Fruit fly (Drosophila melanogaster) whole organism, embryonic: ENCODE results near the gene Rrp47.
A peak's percentile ranks its signal among the peaks of the same experiment; 100 is the strongest.

Source experiments
- Asciz ChIP-seq: fragments of 200-800 bp; sonication (Bioruptor generic); optimal IDR thresholded peaks from 2 replicates; lab custom pipeline; 2017; ENCODE audit warnings: missing biosample characterization, mild to moderate bottlenecking, missing genetic modification characterization, missing genetic modification reagents
- B-H1 ChIP-seq: fragments of 200-800 bp; sonication (Bioruptor generic); IDR thresholded peaks from 3 replicates; pipeline ENCODE4 v1.3.6; 2022; ENCODE audit warnings: missing biosample characterization, missing genetic modification characterization
- Blimp-1 ChIP-seq: fragments of 200-800 bp; sonication (Bioruptor generic); optimal IDR thresholded peaks from 3 replicates; lab custom pipeline; 2018; ENCODE audit warnings: missing biosample characterization, missing genetic modification characterization, mild to moderate bottlenecking, moderate library complexity, missing genetic modification reagents
- C15 ChIP-seq: fragments of 200-800 bp; sonication (Bioruptor generic); IDR thresholded peaks from 3 replicates; pipeline ENCODE4 v1.3.6; 2022; ENCODE audit warnings: missing biosample characterization, missing genetic modification characterization
- CG1024 ChIP-seq: fragments of 200-800 bp; sonication (Bioruptor generic); IDR thresholded peaks from 2 replicates; pipeline ENCODE4 v1.3.6; 2022; ENCODE audit warnings: missing biosample characterization, missing genetic modification characterization
- CG10462 ChIP-seq: fragments of 200-800 bp; sonication (Bioruptor generic); optimal IDR thresholded peaks from 2 replicates; lab custom pipeline; 2016; ENCODE audit warnings: missing biosample characterization, missing genetic modification characterization
- CG11085 ChIP-seq: fragments of 200-800 bp; sonication (Bioruptor generic); IDR thresholded peaks from 2 replicates; pipeline ENCODE4 v1.3.6; 2022; ENCODE audit warnings: missing biosample characterization, missing genetic modification characterization
- CG11093 ChIP-seq: fragments of 200-800 bp; sonication (Bioruptor generic); IDR thresholded peaks from 3 replicates; pipeline ENCODE4 v1.3.6; 2022; ENCODE audit warnings: missing biosample characterization, missing genetic modification characterization
- CG11695 ChIP-seq: fragments of 200-800 bp; sonication (Bioruptor generic); IDR thresholded peaks from 3 replicates; pipeline ENCODE4 v1.3.6; 2022; ENCODE audit warnings: missing biosample characterization, missing genetic modification characterization
- CG12744 ChIP-seq: fragments of 200-800 bp; sonication (Bioruptor generic); optimal IDR thresholded peaks from 2 replicates; lab custom pipeline; 2016; ENCODE audit warnings: missing biosample characterization, missing genetic modification characterization
- CG15073 ChIP-seq: fragments of 200-800 bp; sonication (Bioruptor generic); optimal IDR thresholded peaks from 2 replicates; lab custom pipeline; 2016; ENCODE audit warnings: missing biosample characterization, missing genetic modification characterization
- CG1529 ChIP-seq: fragments of 200-800 bp; sonication (Bioruptor generic); optimal IDR thresholded peaks from 3 replicates; lab custom pipeline; 2018; ENCODE audit warnings: missing biosample characterization, missing genetic modification characterization
- CG17186 ChIP-seq: fragments of 200-800 bp; sonication (Bioruptor generic); optimal IDR thresholded peaks from 3 replicates; lab custom pipeline; 2017; ENCODE audit warnings: missing biosample characterization, missing genetic modification reagents, missing genetic modification characterization
- CG17912 ChIP-seq: fragments of 200-800 bp; sonication (Bioruptor generic); optimal IDR thresholded peaks from 2 replicates; lab custom pipeline; 2018; ENCODE audit warnings: missing biosample characterization, mild to moderate bottlenecking, missing genetic modification characterization
- CG18011 ChIP-seq: fragments of 200-800 bp; sonication (Bioruptor generic); optimal IDR thresholded peaks from 2 replicates; lab custom pipeline; 2017; ENCODE audit warnings: missing biosample characterization, missing genetic modification characterization, mild to moderate bottlenecking, moderate library complexity, missing genotype
- CG1832 ChIP-seq: fragments of 200-800 bp; sonication (Bioruptor generic); optimal IDR thresholded peaks from 2 replicates; lab custom pipeline; 2017; ENCODE audit warnings: missing biosample characterization, mild to moderate bottlenecking, missing genetic modification characterization, inconsistent platforms
- CG2678 ChIP-seq: fragments of 200-800 bp; sonication (Bioruptor generic); optimal IDR thresholded peaks from 3 replicates; lab custom pipeline; 2019; ENCODE audit warnings: missing biosample characterization, mild to moderate bottlenecking, missing genetic modification characterization, moderate library complexity
- CG2875 ChIP-seq: fragments of 200-800 bp; sonication (Bioruptor generic); optimal IDR thresholded peaks from 2 replicates; lab custom pipeline; 2017; ENCODE audit warnings: missing biosample characterization, mild to moderate bottlenecking, missing genetic modification characterization, missing genetic modification reagents
- CG30403 ChIP-seq: fragments of 200-800 bp; sonication (Bioruptor generic); optimal IDR thresholded peaks from 3 replicates; lab custom pipeline; 2016; ENCODE audit warnings: missing biosample characterization, missing genetic modification characterization
- CG31388 ChIP-seq: fragments of 200-800 bp; sonication (Bioruptor generic); optimal IDR thresholded peaks from 2 replicates; lab custom pipeline; 2016; ENCODE audit warnings: missing biosample characterization, missing genetic modification characterization
- CG6813 ChIP-seq: fragments of 200-800 bp; sonication (Bioruptor generic); optimal IDR thresholded peaks from 2 replicates; lab custom pipeline; 2017; ENCODE audit warnings: missing biosample characterization, missing genetic modification characterization, mild to moderate bottlenecking, moderate library complexity, missing genetic modification reagents
- CG7271 ChIP-seq: fragments of 200-800 bp; sonication (Bioruptor generic); optimal IDR thresholded peaks from 2 replicates; lab custom pipeline; 2018; ENCODE audit warnings: missing biosample characterization, mild to moderate bottlenecking, missing genetic modification characterization, moderate library complexity
- CG7745 ChIP-seq: fragments of 200-800 bp; sonication (Bioruptor generic); optimal IDR thresholded peaks from 2 replicates; lab custom pipeline; 2018; ENCODE audit warnings: missing biosample characterization, mild to moderate bottlenecking, missing genetic modification characterization, moderate library complexity
- CG8290 ChIP-seq, 3 experiments: fragments of 200-800 bp; sonication (Bioruptor generic); optimal IDR thresholded peaks; 2 replicates each; lab custom pipeline; 2016 to 2019; ENCODE audit warnings: missing biosample characterization in 3 of 3, missing genetic modification characterization in 3 of 3, mild to moderate bottlenecking in 2 of 3, moderate library complexity in 1 of 3
- CG9437 ChIP-seq: fragments of 200-800 bp; sonication (Bioruptor generic); optimal IDR thresholded peaks from 2 replicates; lab custom pipeline; 2018; ENCODE audit warnings: missing biosample characterization, mild to moderate bottlenecking, missing genetic modification characterization
- CoRest ChIP-seq: fragments of 200-800 bp; sonication (Bioruptor generic); optimal IDR thresholded peaks from 3 replicates; lab custom pipeline; 2018; ENCODE audit warnings: missing biosample characterization, mild to moderate bottlenecking, missing genetic modification characterization, moderate library complexity
- D19A ChIP-seq: fragments of 200-800 bp; optimal IDR thresholded peaks from 3 replicates; lab custom pipeline; 2019; ENCODE audit warnings: missing biosample characterization, mild to moderate bottlenecking, missing genetic modification characterization, moderate library complexity
- Dfd ChIP-seq, 2 experiments: fragments of >200 bp; optimal IDR thresholded peaks; 2 replicates each; lab custom pipeline; 2017; ENCODE audit warnings: missing biosample characterization in 2 of 2, missing genetic modification characterization in 2 of 2
- NC2β ChIP-seq: fragments of 200-800 bp; sonication (Bioruptor generic); optimal IDR thresholded peaks from 2 replicates; lab custom pipeline; 2016; ENCODE audit warnings: missing biosample characterization, missing genetic modification characterization
- Oaz ChIP-seq: fragments of 200-800 bp; sonication (Bioruptor generic); IDR thresholded peaks from 2 replicates; pipeline ENCODE4 v1.3.6; 2022; ENCODE audit warnings: missing biosample characterization, missing genetic modification characterization
- Opbp ChIP-seq: fragments of 200-800 bp; sonication (Bioruptor generic); IDR thresholded peaks from 3 replicates; pipeline ENCODE4 v1.3.6; 2022; ENCODE audit warnings: missing biosample characterization, missing genetic modification characterization; ENCODE audit not compliant: partially characterized antibody
- Six4 ChIP-seq: fragments of 200-800 bp; sonication (Bioruptor generic); optimal IDR thresholded peaks from 2 replicates; lab custom pipeline; 2016; ENCODE audit warnings: missing biosample characterization, missing genetic modification characterization
- Spps ChIP-seq: fragments of 200-800 bp; sonication (Bioruptor generic); optimal IDR thresholded peaks from 2 replicates; lab custom pipeline; 2018; ENCODE audit warnings: missing biosample characterization, mild to moderate bottlenecking, missing genetic modification characterization
- ac ChIP-seq: fragments of 200-800 bp; sonication (Bioruptor generic); optimal IDR thresholded peaks from 3 replicates; lab custom pipeline; 2017; ENCODE audit warnings: missing biosample characterization, mild to moderate bottlenecking, missing genetic modification characterization
- amos ChIP-seq: fragments of 200-800 bp; sonication (Bioruptor generic); IDR thresholded peaks from 2 replicates; pipeline ENCODE4 v1.3.6; 2022; ENCODE audit warnings: missing biosample characterization, missing genetic modification characterization; ENCODE audit not compliant: partially characterized antibody
- ash1 ChIP-seq: fragments of 200-800 bp; sonication (Bioruptor generic); optimal IDR thresholded peaks from 2 replicates; lab custom pipeline; 2018; ENCODE audit warnings: missing biosample characterization, mild to moderate bottlenecking, missing genetic modification characterization
- az2 ChIP-seq: fragments of 200-800 bp; sonication (Bioruptor generic); optimal IDR thresholded peaks from 3 replicates; lab custom pipeline; 2016; ENCODE audit warnings: missing biosample characterization, missing genetic modification characterization
- bab2 ChIP-seq: fragments of 200-800 bp; sonication (Bioruptor generic); optimal IDR thresholded peaks from 2 replicates; lab custom pipeline; 2016; ENCODE audit warnings: missing biosample characterization, missing genetic modification characterization
- bbx ChIP-seq: fragments of 200-800 bp; sonication (Bioruptor generic); IDR thresholded peaks from 2 replicates; pipeline ENCODE4 v1.3.6; 2022; ENCODE audit warnings: missing biosample characterization, missing genetic modification characterization; ENCODE audit not compliant: partially characterized antibody
- danr ChIP-seq: fragments of 200-800 bp; sonication (Bioruptor generic); IDR thresholded peaks from 2 replicates; pipeline ENCODE4 v1.3.6; 2022; ENCODE audit warnings: missing biosample characterization, missing genetic modification characterization
- exex ChIP-seq: fragments of 200-800 bp; sonication (Bioruptor generic); optimal IDR thresholded peaks from 4 replicates; lab custom pipeline; 2018; ENCODE audit warnings: missing biosample characterization, mild to moderate bottlenecking, missing genetic modification characterization, moderate library complexity
- fd3F ChIP-seq: fragments of 200-800 bp; sonication (Bioruptor generic); optimal IDR thresholded peaks from 2 replicates; lab custom pipeline; 2018; ENCODE audit warnings: missing biosample characterization, mild to moderate bottlenecking, missing genetic modification characterization, moderate library complexity
- gfzf ChIP-seq: fragments of 200-800 bp; sonication (Bioruptor generic); optimal IDR thresholded peaks from 2 replicates; lab custom pipeline; 2016; ENCODE audit warnings: missing biosample characterization, mild to moderate bottlenecking, missing genetic modification characterization, moderate library complexity
- gsb-n ChIP-seq: fragments of 200-800 bp; sonication (Bioruptor generic); optimal IDR thresholded peaks from 3 replicates; lab custom pipeline; 2018; ENCODE audit warnings: missing biosample characterization, mild to moderate bottlenecking, missing genetic modification characterization
- mirr ChIP-seq: fragments of 200-800 bp; sonication (Bioruptor generic); optimal IDR thresholded peaks from 3 replicates; lab custom pipeline; 2018; ENCODE audit warnings: missing biosample characterization, mild to moderate bottlenecking, missing genetic modification characterization
- oc ChIP-seq: fragments of 200-800 bp; sonication (Bioruptor generic); optimal IDR thresholded peaks from 2 replicates; lab custom pipeline; 2018; ENCODE audit warnings: missing biosample characterization, mild to moderate bottlenecking, missing genetic modification characterization, moderate library complexity
- phol ChIP-seq: fragments of 200-800 bp; sonication (Bioruptor generic); optimal IDR thresholded peaks from 3 replicates; lab custom pipeline; 2018; ENCODE audit warnings: missing biosample characterization, mild to moderate bottlenecking, missing genetic modification characterization, moderate library complexity
- pum ChIP-seq: fragments of 200-800 bp; sonication (Bioruptor generic); optimal IDR thresholded peaks from 2 replicates; lab custom pipeline; 2016; ENCODE audit warnings: missing biosample characterization, missing genetic modification characterization
- toy ChIP-seq: fragments of 200-800 bp; sonication (Bioruptor generic); IDR thresholded peaks from 2 replicates; pipeline ENCODE4 v1.3.6; 2022; ENCODE audit warnings: missing biosample characterization, missing genetic modification characterization
- wdn ChIP-seq: fragments of 200-800 bp; sonication (Bioruptor generic); IDR thresholded peaks from 2 replicates; pipeline ENCODE4 v1.3.6; 2022; ENCODE audit warnings: missing biosample characterization, missing genetic modification characterization
- wor ChIP-seq: fragments of 200-800 bp; sonication (Bioruptor generic); IDR thresholded peaks from 2 replicates; pipeline ENCODE4 v1.3.6; 2022; ENCODE audit warnings: missing biosample characterization, missing genetic modification characterization

Rrp47 gene

DNA sequence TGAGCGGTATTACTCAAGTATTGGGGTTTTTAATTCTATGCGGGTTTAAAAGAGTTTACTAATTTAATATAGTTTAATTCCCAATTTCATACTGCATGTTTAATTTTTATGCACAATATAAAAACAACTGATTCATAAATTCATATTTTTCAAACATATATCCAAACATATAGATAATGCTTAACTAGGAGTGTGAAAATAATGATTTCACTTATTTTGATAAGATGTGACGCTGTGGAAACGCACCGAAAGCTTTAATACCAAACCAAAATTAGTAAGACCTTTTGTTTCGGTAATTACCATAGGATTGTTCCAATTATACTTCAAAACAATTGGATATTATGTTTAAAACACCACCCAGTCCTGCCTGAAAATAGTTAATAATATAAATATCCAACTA lies 38.8 kb downstream of the Rrp47 start, which contains the start of gene Slc25A46a (continued):
- TF ChIP-seq Spps (no peak), CG15073 (GFP tag; lab: Kevin White, UChicago) (no peak), CG10462 (GFP tag; lab: Kevin White, UChicago) (no peak), phol (peak; percentile 37), CG17912 (GFP tag; lab: Kevin White, UChicago) (no peak), CG1832 (GFP tag; lab: Kevin White, UChicago) (no peak), ash1 (GFP tag; lab: Kevin White, UChicago) (no peak), C15 (GFP tag; lab: Robert Waterston, UW) (no peak), B-H1 (GFP tag; lab: Robert Waterston, UW) (no peak), CG7271 (tag; lab: Kevin White, UChicago) (no peak), fd3F (GFP tag; lab: Kevin White, UChicago) (no peak), wdn (GFP tag; lab: Robert Waterston, UW) (no peak), CG1024 (GFP tag; lab: Robert Waterston, UW) (peak; percentile 33; the same call in 1 of the 2 replicates), exex (tag; lab: Kevin White, UChicago) (no peak), Six4 (GFP tag; lab: Kevin White, UChicago) (no peak), mirr (GFP tag; lab: Kevin White, UChicago) (no peak), CG17186 (GFP tag; lab: Kevin White, UChicago) (no peak), CG1529 (no peak), Oaz (GFP tag; lab: Robert Waterston, UW) (no peak), gfzf (peak; percentile 64), wor (GFP tag; lab: Robert Waterston, UW) (no peak), CG11695 (GFP tag; lab: Robert Waterston, UW) (no peak), CG11085 (no peak), CG11093 (GFP tag; lab: Robert Waterston, UW) (no peak), amos (GFP tag; lab: Robert Waterston, UW) (no peak), CG9437 (no peak), toy (GFP tag; lab: Robert Waterston, UW) (no peak), Blimp-1 (no peak), NC2β (no peak), oc (no peak), CG30403 (GFP tag; lab: Kevin White, UChicago) (no peak), az2 (GFP tag; lab: Kevin White, UChicago) (no peak), bab2 (no peak), gsb-n (tag; lab: Kevin White, UChicago) (no peak), D19A (tag; lab: Kevin White, UChicago) (peak; percentile 21), Opbp (no peak), danr (no peak), CG2875 (GFP tag; lab: Kevin White, UChicago) (no peak), pum (GFP tag; lab: Kevin White, UChicago) (no peak), CG8290 (GFP tag; optimal IDR thresholded peaks at IDR 0.05; lab: Kevin White, UChicago) (peak; percentile 12), CG8290 (tag; optimal IDR thresholded peaks at IDR 0.05; lab: Kevin White, UChicago) (no peak), Asciz (GFP tag; lab: Kevin White, UChicago) (no peak), CG31388 (GFP tag; lab: Kevin White, UChicago) (no peak), CG6813 (GFP tag; lab: Kevin White, UChicago) (no peak), CG18011 (GFP tag; lab: Kevin White, UChicago) (no peak), ac (GFP tag; lab: Kevin White, UChicago) (no peak), CG12744 (no peak), CG7745 (tag; lab: Kevin White, UChicago) (no peak), Dfd (GFP tag; optimal IDR thresholded peaks at IDR 0.05; lab: Kevin White, UChicago) (no peak), CG2678 (tag; lab: Kevin White, UChicago) (no peak), bbx (GFP tag; lab: Robert Waterston, UW) (no peak), CoRest (tag; lab: Kevin White, UChicago) (peak; percentile 20)
